Worm (Caenorhabditis elegans) whole organism, late embryonic: ENCODE data around the gene Y54F10BM.3.

Experiments
- C08G9.2 ChIP-seq: sonication (generic microtip); optimal IDR thresholded peaks from 2 replicates; lab custom pipeline; 2016; ENCODE audit warnings: mild to moderate bottlenecking, missing genetic modification characterization, moderate library complexity, missing compliant biosample characterization
- K02D7.2 ChIP-seq: sonication (generic microtip); optimal IDR thresholded peaks from 2 replicates; lab custom pipeline; 2017; ENCODE audit warnings: mild to moderate bottlenecking, missing genetic modification characterization, missing compliant biosample characterization
- K09A11.1 ChIP-seq: sonication (generic microtip); optimal IDR thresholded peaks from 2 replicates; lab custom pipeline; 2017; ENCODE audit warnings: antibody characterized with exemption, mild to moderate bottlenecking, missing genetic modification characterization, missing compliant biosample characterization; ENCODE audit not compliant: insufficient read depth
- Y22D7AL.16 ChIP-seq: sonication (generic microtip); optimal IDR thresholded peaks from 2 replicates; lab custom pipeline; 2016; ENCODE audit warnings: missing genetic modification characterization, missing compliant biosample characterization
- ama-1 ChIP-seq: fragments of 150-350 bp; optimal IDR thresholded peaks from 2 replicates; lab custom pipeline; 2014
- ceh-14 ChIP-seq: sonication (generic microtip); optimal IDR thresholded peaks from 2 replicates; lab custom pipeline; 2016; ENCODE audit warnings: missing genotype, missing genetic modification characterization, missing compliant biosample characterization
- ceh-18 ChIP-seq: sonication (generic microtip); optimal IDR thresholded peaks from 2 replicates; lab custom pipeline; 2016; ENCODE audit warnings: missing genetic modification characterization, missing compliant biosample characterization
- ceh-24 ChIP-seq: sonication (generic microtip); optimal IDR thresholded peaks from 2 replicates; lab custom pipeline; 2016; ENCODE audit warnings: mild to moderate bottlenecking, missing genetic modification characterization, missing compliant biosample characterization
- ceh-30 ChIP-seq: fragments of 150-350 bp; optimal IDR thresholded peaks from 2 replicates; lab custom pipeline; 2014; ENCODE audit warnings: missing biosample characterization, missing genetic modification characterization
- ceh-31 ChIP-seq: sonication (generic microtip); optimal IDR thresholded peaks from 2 replicates; lab custom pipeline; 2016; ENCODE audit warnings: missing genetic modification characterization, missing compliant biosample characterization
- ceh-34 ChIP-seq: sonication (generic microtip); optimal IDR thresholded peaks from 2 replicates; lab custom pipeline; 2016; ENCODE audit warnings: mild to moderate bottlenecking, missing genetic modification characterization, missing compliant biosample characterization
- ceh-6 ChIP-seq: fragments of 200-800 bp; sonication (Bioruptor generic); optimal IDR thresholded peaks from 2 replicates; lab custom pipeline; 2018; ENCODE audit warnings: mild to moderate bottlenecking, missing genetic modification characterization, missing compliant biosample characterization
- ceh-9 ChIP-seq: sonication (generic microtip); optimal IDR thresholded peaks from 2 replicates; lab custom pipeline; 2016; ENCODE audit warnings: mild to moderate bottlenecking, missing genetic modification characterization, inconsistent platforms, missing compliant biosample characterization
- che-1 ChIP-seq: sonication (generic microtip); optimal IDR thresholded peaks from 2 replicates; lab custom pipeline; 2016; ENCODE audit warnings: mild to moderate bottlenecking, missing genetic modification characterization, missing compliant biosample characterization
- dve-1 ChIP-seq: sonication (generic microtip); optimal IDR thresholded peaks from 2 replicates; lab custom pipeline; 2017; ENCODE audit warnings: antibody characterized with exemption, mild to moderate bottlenecking, missing genetic modification characterization, missing compliant biosample characterization
- elt-2 ChIP-seq: sonication (generic microtip); optimal IDR thresholded peaks from 2 replicates; lab custom pipeline; 2016; ENCODE audit warnings: missing genetic modification reagents, missing genetic modification characterization, missing compliant biosample characterization
- fkh-6 ChIP-seq: sonication (generic microtip); optimal IDR thresholded peaks from 2 replicates; lab custom pipeline; 2016; ENCODE audit warnings: missing genetic modification characterization, missing compliant biosample characterization
- gmeb-2 ChIP-seq: sonication (generic microtip); optimal IDR thresholded peaks from 2 replicates; lab custom pipeline; 2016; ENCODE audit warnings: missing genetic modification characterization, inconsistent platforms, missing compliant biosample characterization
- hlh-15 ChIP-seq: sonication (generic microtip); optimal IDR thresholded peaks from 2 replicates; lab custom pipeline; 2016; ENCODE audit warnings: missing genetic modification characterization, missing compliant biosample characterization
- hlh-30 ChIP-seq: sonication (generic microtip); optimal IDR thresholded peaks from 2 replicates; lab custom pipeline; 2017; ENCODE audit warnings: antibody characterized with exemption, missing genetic modification characterization, missing compliant biosample characterization; ENCODE audit not compliant: insufficient read depth
- hlh-6 ChIP-seq: sonication (generic microtip); optimal IDR thresholded peaks from 2 replicates; lab custom pipeline; 2016; ENCODE audit warnings: missing genotype, missing genetic modification characterization, missing compliant biosample characterization
- lim-6 ChIP-seq: sonication (generic microtip); optimal IDR thresholded peaks from 2 replicates; lab custom pipeline; 2016; ENCODE audit warnings: missing genetic modification characterization, missing compliant biosample characterization
- madf-2 ChIP-seq: sonication (generic microtip); optimal IDR thresholded peaks from 2 replicates; lab custom pipeline; 2017; ENCODE audit warnings: missing genetic modification characterization, missing compliant biosample characterization
- nfya-1 ChIP-seq: sonication (generic microtip); optimal IDR thresholded peaks from 2 replicates; lab custom pipeline; 2017; ENCODE audit warnings: missing genetic modification characterization, mild to moderate bottlenecking, missing compliant biosample characterization, antibody characterized with exemption, moderate library complexity
- nhr-232 ChIP-seq: sonication (generic microtip); optimal IDR thresholded peaks from 2 replicates; lab custom pipeline; 2016; ENCODE audit warnings: missing genetic modification characterization, missing compliant biosample characterization
- npax-4 ChIP-seq: sonication (generic microtip); optimal IDR thresholded peaks from 2 replicates; lab custom pipeline; 2016; ENCODE audit warnings: missing genetic modification characterization, missing compliant biosample characterization
- odd-2 ChIP-seq: sonication (generic microtip); optimal IDR thresholded peaks from 2 replicates; lab custom pipeline; 2017; ENCODE audit warnings: antibody characterized with exemption, mild to moderate bottlenecking, missing genetic modification characterization, missing compliant biosample characterization
- pag-3 ChIP-seq: sonication (generic microtip); optimal IDR thresholded peaks from 2 replicates; lab custom pipeline; 2016; ENCODE audit warnings: missing compliant biosample characterization, missing genetic modification characterization, borderline replicate concordance
- pat-9 ChIP-seq: fragments of 200-800 bp; sonication (Bioruptor generic); optimal IDR thresholded peaks from 2 replicates; lab custom pipeline; 2018; ENCODE audit warnings: mild to moderate bottlenecking, missing genetic modification characterization, moderate library complexity, missing compliant biosample characterization
- pax-1 ChIP-seq: fragments of 150-350 bp; optimal IDR thresholded peaks from 2 replicates; lab custom pipeline; 2014; ENCODE audit warnings: missing biosample characterization, missing genetic modification characterization
- pha-2 ChIP-seq: sonication (generic microtip); optimal IDR thresholded peaks from 2 replicates; lab custom pipeline; 2017; ENCODE audit warnings: mild to moderate bottlenecking, missing genetic modification characterization, missing compliant biosample characterization
- ref-2 ChIP-seq: sonication (generic microtip); optimal IDR thresholded peaks from 2 replicates; lab custom pipeline; 2016; ENCODE audit warnings: missing genetic modification characterization, missing compliant biosample characterization
- rnt-1 ChIP-seq: sonication (generic microtip); optimal IDR thresholded peaks from 2 replicates; lab custom pipeline; 2016; ENCODE audit warnings: missing genetic modification characterization, missing compliant biosample characterization
- syd-9 ChIP-seq: sonication (generic microtip); optimal IDR thresholded peaks from 2 replicates; lab custom pipeline; 2016; ENCODE audit warnings: mild to moderate bottlenecking, missing genetic modification characterization, moderate library complexity, missing compliant biosample characterization
- tbx-7 ChIP-seq: sonication (generic microtip); optimal IDR thresholded peaks from 2 replicates; lab custom pipeline; 2016; ENCODE audit warnings: missing genotype, missing genetic modification characterization, missing compliant biosample characterization
- unc-55 ChIP-seq: sonication (generic microtip); optimal IDR thresholded peaks from 2 replicates; lab custom pipeline; 2017; ENCODE audit warnings: missing biosample characterization, missing genetic modification reagents, missing genetic modification characterization
- unc-86 ChIP-seq: sonication (generic microtip); optimal IDR thresholded peaks from 2 replicates; lab custom pipeline; 2016; ENCODE audit warnings: missing genetic modification characterization, missing compliant biosample characterization
- ztf-16 ChIP-seq: sonication (generic microtip); optimal IDR thresholded peaks from 2 replicates; lab custom pipeline; 2017; ENCODE audit warnings: missing genetic modification characterization, missing compliant biosample characterization

Y54F10BM.3 gene

DNA sequence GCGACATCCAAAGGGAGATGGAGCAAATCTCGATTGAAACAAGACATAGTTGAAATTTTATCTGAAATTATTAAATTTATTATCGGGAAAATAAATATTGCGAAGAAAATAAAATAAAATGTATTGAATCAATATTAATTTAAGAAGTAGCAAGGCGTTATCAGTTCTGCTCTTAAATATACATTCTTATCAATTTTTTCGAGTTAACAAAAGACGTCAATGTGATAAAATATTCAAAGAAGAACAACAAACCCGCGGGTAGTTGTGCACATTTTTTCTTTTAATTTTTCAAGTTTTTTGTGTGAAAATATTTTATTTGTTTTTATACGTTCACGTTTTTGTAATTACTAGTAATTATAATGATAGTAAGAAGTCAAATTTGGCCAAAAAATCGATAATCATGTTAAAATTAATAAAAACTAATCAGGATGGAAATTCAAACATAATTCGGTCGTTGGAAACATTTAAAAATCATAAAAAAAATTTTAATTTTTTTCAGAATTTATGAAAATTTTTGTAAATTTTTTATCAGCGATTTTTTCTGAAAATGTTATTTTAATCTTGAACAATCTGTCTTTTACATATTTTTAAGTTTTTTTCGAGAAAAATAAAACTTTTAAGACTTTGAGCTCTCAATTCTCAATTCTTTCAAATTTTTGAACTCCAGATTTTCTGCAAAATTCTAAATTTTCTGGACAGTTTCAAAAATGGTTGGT is 15.7 kb upstream of the Y54F10BM.3 start, which contains the start of gene fbxa-9:
Gene fbxa-9 (plus strand): TSS at position 666 of the 716 bp plus-strand sequence.
- no peak for TF ChIP-seq pag-3
- peak; percentile 79 for TF ChIP-seq elt-2 (tag; lab: Kevin White, UChicago)
- TF ChIP-seq, all 69 proteins: peak for 1

ce11 chrIII:2272075-2272474 is 9.8 kb upstream of the Y54F10BM.3 start, which contains the start of gene fbxa-48:
Gene fbxa-48 (minus strand): TSS chrIII:2272175.
- no peak for TF ChIP-seq unc-55
- no peak for TF ChIP-seq syd-9 (tag; lab: Kevin White, UChicago)
- no peak for TF ChIP-seq pat-9 (tag; lab: Kevin White, UChicago)
- TF ChIP-seq hlh-15 (tag; lab: Kevin White, UChicago), result no peak
- no peak for TF ChIP-seq ama-1
- TF ChIP-seq K02D7.2 (tag; lab: Kevin White, UChicago), result no peak
- no peak for TF ChIP-seq ceh-14
- no peak for TF ChIP-seq che-1 (tag; lab: Kevin White, UChicago)
- TF ChIP-seq pax-1 (tag; lab: Kevin White, UChicago), result no peak
- no peak for TF ChIP-seq ref-2 (tag; lab: Kevin White, UChicago)
- TF ChIP-seq hlh-6 (tag; lab: Kevin White, UChicago), result no peak
- TF ChIP-seq pag-3, result no peak
- TF ChIP-seq ceh-34 (tag; lab: Kevin White, UChicago), result no peak
- TF ChIP-seq Y22D7AL.16, result no peak
- no peak for TF ChIP-seq ceh-9
- TF ChIP-seq unc-86 (tag; lab: Kevin White, UChicago), result no peak

ce11 chrIII:2272732-2273131 is 9.1 kb upstream of the Y54F10BM.3 start, which contains the start of gene fbxa-39:
Gene fbxa-39 (plus strand): TSS chrIII:2273032.
- TF ChIP-seq pha-2 (tag; lab: Kevin White, UChicago) (no peak), odd-2 (no peak), ceh-9 (no peak), lim-6 (tag; lab: Kevin White, UChicago) (no peak), hlh-15 (tag; lab: Kevin White, UChicago) (no peak), npax-4 (no peak), fkh-6 (no peak), ceh-30 (tag; lab: Kevin White, UChicago) (no peak), ref-2 (tag; lab: Kevin White, UChicago) (no peak), tbx-7 (no peak), rnt-1 (tag; lab: Kevin White, UChicago) (no peak), ceh-24 (tag; lab: Kevin White, UChicago) (no peak), Y22D7AL.16 (no peak), ztf-16 (no peak), nfya-1 (tag; lab: Kevin White, UChicago) (no peak), ama-1 (no peak), dve-1 (tag; lab: Kevin White, UChicago) (no peak), gmeb-2 (tag; lab: Kevin White, UChicago) (no peak)

- TF ChIP-seq npax-4, result no peak
- no peak for TF ChIP-seq ceh-6 (GFP tag; lab: Kevin White, UChicago)
- TF ChIP-seq nhr-232, result no peak
- no peak for TF ChIP-seq gmeb-2 (tag; lab: Kevin White, UChicago)
- TF ChIP-seq madf-2 (tag; lab: Kevin White, UChicago), result no peak
- no peak for TF ChIP-seq tbx-7
- no peak for TF ChIP-seq che-1 (tag; lab: Kevin White, UChicago)
- no peak for TF ChIP-seq ceh-24 (tag; lab: Kevin White, UChicago)
- TF ChIP-seq pax-1 (tag; lab: Kevin White, UChicago), result no peak
- no peak for TF ChIP-seq ceh-9
- TF ChIP-seq lim-6 (tag; lab: Kevin White, UChicago), result no peak
- TF ChIP-seq hlh-30, result no peak
- no peak for TF ChIP-seq C08G9.2 (tag; lab: Kevin White, UChicago)
- TF ChIP-seq elt-2 (tag; lab: Kevin White, UChicago), result no peak
- no peak for TF ChIP-seq ztf-16
- TF ChIP-seq K02D7.2 (tag; lab: Kevin White, UChicago), result no peak
- no peak for TF ChIP-seq ceh-31
- no peak for TF ChIP-seq ceh-18
- no peak for TF ChIP-seq K09A11.1
- no peak for TF ChIP-seq pat-9 (tag; lab: Kevin White, UChicago)
- TF ChIP-seq, all 69 proteins: peak for 0
Measured at ce11 chrIII:2276842-2277241, 5.0 kb upstream of the Y54F10BM.3 start, which contains the start of gene Y54F10BM.21. Gene Y54F10BM.21 (plus strand): TSS chrIII:2277142.
